Worm (Caenorhabditis elegans) whole organism, young adult: ENCODE measurements around the gene asd-1.

Source experiments
- C06A6.2 ChIP-seq: fragments of 200-800 bp; sonication (Bioruptor generic); conservative IDR thresholded peaks from 2 replicates; pipeline ENCODE4 v1.3.6; 2022; ENCODE audit warnings: missing genetic modification characterization, missing compliant biosample characterization
- C17E4.6 ChIP-seq: fragments of 200-800 bp; sonication (Bioruptor generic); IDR thresholded peaks from 2 replicates; pipeline ENCODE4 v1.3.6; 2022; ENCODE audit warnings: missing genetic modification reagents, missing genetic modification characterization, missing compliant biosample characterization
- F10E7.11 ChIP-seq: sonication (generic microtip); optimal IDR thresholded peaks from 2 replicates; lab custom pipeline; 2017; ENCODE audit warnings: mild to moderate bottlenecking, missing genetic modification characterization, moderate library complexity, missing compliant biosample characterization
- F33H1.4 ChIP-seq: fragments of 200-800 bp; sonication (Bioruptor generic); IDR thresholded peaks from 2 replicates; pipeline ENCODE4 v1.3.6; 2022; ENCODE audit warnings: missing genetic modification reagents, missing genetic modification characterization, missing compliant biosample characterization
- F37B4.10 ChIP-seq: fragments of 200-800 bp; sonication (Bioruptor generic); IDR thresholded peaks from 2 replicates; pipeline ENCODE4 v1.3.6; 2022; ENCODE audit warnings: missing genetic modification characterization, missing compliant biosample characterization
- F39B2.1 ChIP-seq: fragments of 200-800 bp; sonication (Bioruptor generic); IDR thresholded peaks from 2 replicates; pipeline ENCODE4 v1.3.6; 2022; ENCODE audit warnings: missing genetic modification reagents, missing genetic modification characterization, missing compliant biosample characterization
- F49E8.2 ChIP-seq: sonication (generic microtip); optimal IDR thresholded peaks from 3 replicates; lab custom pipeline; 2017; ENCODE audit warnings: missing genetic modification characterization, mild to moderate bottlenecking, missing compliant biosample characterization, antibody characterized with exemption, moderate library complexity; ENCODE audit not compliant: insufficient read depth
- Y53G8AR.9 ChIP-seq: fragments of 200-800 bp; sonication (Bioruptor generic); conservative IDR thresholded peaks from 2 replicates; pipeline ENCODE4 v1.3.6; 2022; ENCODE audit warnings: missing genetic modification reagents, missing genetic modification characterization, missing compliant biosample characterization
- Y56A3A.18 ChIP-seq: fragments of 200-800 bp; sonication (Bioruptor generic); IDR thresholded peaks from 2 replicates; pipeline ENCODE4 v1.3.6; 2022; ENCODE audit warnings: missing genetic modification reagents, missing genetic modification characterization, missing compliant biosample characterization
- Y79H2A.3 ChIP-seq: fragments of 200-800 bp; sonication (Bioruptor generic); conservative IDR thresholded peaks from 2 replicates; pipeline ENCODE4 v1.3.6; 2022; ENCODE audit warnings: missing genetic modification reagents, missing genetic modification characterization, missing compliant biosample characterization
- ZK185.1 ChIP-seq: sonication (generic microtip); optimal IDR thresholded peaks from 2 replicates; lab custom pipeline; 2016; ENCODE audit warnings: mild to moderate bottlenecking, missing genetic modification characterization, missing compliant biosample characterization; ENCODE audit not compliant: poor library complexity, severe bottlenecking
- ama-1 ChIP-seq, 3 experiments: fragments of 150-350 bp in 1 of 3; sonication (generic microtip) in 2 of 3; optimal IDR thresholded peaks; 2 replicates each; lab custom pipeline; 2014 to 2018; ENCODE audit warnings: missing biosample characterization in 2 of 3, missing genetic modification characterization in 2 of 3, missing genetic modification reagents in 2 of 3
- aptf-3 ChIP-seq: fragments of 200-800 bp; sonication (Bioruptor generic); IDR thresholded peaks from 2 replicates; pipeline ENCODE4 v1.3.6; 2022; ENCODE audit warnings: missing genetic modification characterization, missing compliant biosample characterization
- athp-1 ChIP-seq: sonication (generic microtip); optimal IDR thresholded peaks from 2 replicates; lab custom pipeline; 2017; ENCODE audit warnings: mild to moderate bottlenecking, missing genetic modification characterization, missing compliant biosample characterization
- attf-3 ChIP-seq: fragments of 200-800 bp; sonication (Bioruptor generic); conservative IDR thresholded peaks from 2 replicates; pipeline ENCODE4 v1.3.6; 2022; ENCODE audit warnings: missing genetic modification reagents, missing genetic modification characterization, missing compliant biosample characterization
- cebp-2 ChIP-seq: fragments of 200-800 bp; sonication (Bioruptor generic); IDR thresholded peaks from 2 replicates; pipeline ENCODE4 v1.3.6; 2022; ENCODE audit warnings: missing genetic modification characterization, missing compliant biosample characterization
- ceh-79 ChIP-seq: sonication (generic microtip); optimal IDR thresholded peaks from 2 replicates; lab custom pipeline; 2017; ENCODE audit warnings: mild to moderate bottlenecking, missing genetic modification characterization, missing compliant biosample characterization
- die-1 ChIP-seq: sonication (generic microtip); optimal IDR thresholded peaks from 2 replicates; lab custom pipeline; 2016; ENCODE audit warnings: missing genotype, mild to moderate bottlenecking, missing genetic modification characterization, missing compliant biosample characterization
- dox-1 ChIP-seq: fragments of 200-800 bp; sonication (Bioruptor generic); IDR thresholded peaks from 2 replicates; pipeline ENCODE4 v1.3.6; 2022; ENCODE audit warnings: missing genetic modification reagents, missing genetic modification characterization, missing compliant biosample characterization
- egl-18 ChIP-seq: fragments of 200-800 bp; sonication (Bioruptor generic); IDR thresholded peaks from 2 replicates; pipeline ENCODE4 v1.3.6; 2022; ENCODE audit warnings: missing genetic modification reagents, missing genetic modification characterization, missing compliant biosample characterization
- egl-44 ChIP-seq: fragments of 200-800 bp; sonication (Bioruptor generic); IDR thresholded peaks from 2 replicates; pipeline ENCODE4 v1.3.6; 2022; ENCODE audit warnings: missing genetic modification reagents, missing genetic modification characterization, missing compliant biosample characterization
- ekl-4 ChIP-seq: fragments of 200-800 bp; sonication (Bioruptor generic); IDR thresholded peaks from 2 replicates; pipeline ENCODE4 v1.3.6; 2022; ENCODE audit warnings: missing genetic modification reagents, missing genetic modification characterization, missing compliant biosample characterization
- fkh-3 ChIP-seq: sonication (generic microtip); optimal IDR thresholded peaks from 2 replicates; lab custom pipeline; 2016; ENCODE audit warnings: mild to moderate bottlenecking, missing genetic modification characterization, missing compliant biosample characterization
- him-1 ChIP-seq: sonication (generic microtip); optimal IDR thresholded peaks from 2 replicates; lab custom pipeline; 2016; ENCODE audit warnings: missing genotype, missing genetic modification reagents, missing genetic modification characterization, missing compliant biosample characterization
- hmg-1.2 ChIP-seq: fragments of 200-800 bp; sonication (Bioruptor generic); IDR thresholded peaks from 2 replicates; pipeline ENCODE4 v1.3.6; 2022; ENCODE audit warnings: missing genetic modification reagents, missing genetic modification characterization, missing compliant biosample characterization
- hsf-1 ChIP-seq: fragments of 200-800 bp; sonication (Bioruptor generic); IDR thresholded peaks from 2 replicates; pipeline ENCODE4 v1.3.6; 2022; ENCODE audit warnings: missing genetic modification reagents, missing genetic modification characterization, missing compliant biosample characterization
- lag-1 ChIP-seq: fragments of 200-800 bp; sonication (Bioruptor generic); IDR thresholded peaks from 2 replicates; pipeline ENCODE4 v1.3.6; 2022; ENCODE audit warnings: missing genetic modification reagents, missing genetic modification characterization, missing compliant biosample characterization
- lsl-1 ChIP-seq: fragments of 200-800 bp; sonication (Bioruptor generic); optimal IDR thresholded peaks from 2 replicates; lab custom pipeline; 2018; ENCODE audit warnings: mild to moderate bottlenecking, missing genetic modification characterization, moderate library complexity, missing compliant biosample characterization
- madf-3 ChIP-seq: fragments of 200-800 bp; sonication (Bioruptor generic); IDR thresholded peaks from 2 replicates; pipeline ENCODE4 v1.3.6; 2022; ENCODE audit warnings: missing genetic modification reagents, missing genetic modification characterization, missing compliant biosample characterization
- nhr-179 ChIP-seq: sonication (generic microtip); optimal IDR thresholded peaks from 2 replicates; lab custom pipeline; 2016; ENCODE audit warnings: mild to moderate bottlenecking, missing genetic modification characterization, missing compliant biosample characterization
- nhr-90 ChIP-seq: sonication (generic microtip); optimal IDR thresholded peaks from 2 replicates; lab custom pipeline; 2016; ENCODE audit warnings: missing genotype, mild to moderate bottlenecking, missing genetic modification characterization, missing compliant biosample characterization
- repo-1 ChIP-seq: sonication (generic microtip); optimal IDR thresholded peaks from 2 replicates; lab custom pipeline; 2017; ENCODE audit warnings: mild to moderate bottlenecking, missing genetic modification characterization, missing compliant biosample characterization
- snpc-1.1 ChIP-seq: sonication (generic microtip); optimal IDR thresholded peaks from 2 replicates; lab custom pipeline; 2017; ENCODE audit warnings: missing genetic modification characterization, mild to moderate bottlenecking, missing compliant biosample characterization, antibody characterized with exemption, moderate library complexity, missing genotype, missing genetic modification reagents; ENCODE audit not compliant: insufficient read depth
- snpc-1.3 ChIP-seq: sonication (generic microtip); optimal IDR thresholded peaks from 2 replicates; lab custom pipeline; 2017; ENCODE audit warnings: missing genetic modification characterization, mild to moderate bottlenecking, missing compliant biosample characterization, antibody characterized with exemption, moderate library complexity, missing genotype, missing genetic modification reagents; ENCODE audit not compliant: insufficient read depth
- tlf-1 ChIP-seq: fragments of 200-800 bp; sonication (Bioruptor generic); optimal IDR thresholded peaks from 2 replicates; lab custom pipeline; 2018; ENCODE audit warnings: mild to moderate bottlenecking, missing genetic modification characterization, missing compliant biosample characterization
- unc-130 ChIP-seq: sonication (generic microtip); optimal IDR thresholded peaks from 2 replicates; lab custom pipeline; 2016; ENCODE audit warnings: missing genetic modification reagents, missing genetic modification characterization, missing compliant biosample characterization
- xnd-1 ChIP-seq: sonication (generic microtip); optimal IDR thresholded peaks from 2 replicates; lab custom pipeline; 2016; ENCODE audit warnings: missing genotype, missing genetic modification reagents, missing genetic modification characterization, missing compliant biosample characterization
- zim-3 ChIP-seq: sonication (generic microtip); optimal IDR thresholded peaks from 2 replicates; lab custom pipeline; 2017; ENCODE audit warnings: mild to moderate bottlenecking, missing genetic modification characterization, moderate library complexity, missing compliant biosample characterization
- ztf-25 ChIP-seq: fragments of 200-800 bp; sonication (Bioruptor generic); IDR thresholded peaks from 2 replicates; pipeline ENCODE4 v1.3.6; 2022; ENCODE audit warnings: missing genetic modification reagents, missing genetic modification characterization, missing compliant biosample characterization
- ztf-28 ChIP-seq: fragments of 200-800 bp; sonication (Bioruptor generic); IDR thresholded peaks from 2 replicates; pipeline ENCODE4 v1.3.6; 2022; ENCODE audit warnings: missing genetic modification reagents, missing genetic modification characterization, missing compliant biosample characterization
- ztf-3 ChIP-seq: fragments of 200-800 bp; sonication (Bioruptor generic); optimal IDR thresholded peaks from 2 replicates; lab custom pipeline; 2018; ENCODE audit warnings: mild to moderate bottlenecking, missing genetic modification characterization, missing compliant biosample characterization

Gene asd-1

DNA sequence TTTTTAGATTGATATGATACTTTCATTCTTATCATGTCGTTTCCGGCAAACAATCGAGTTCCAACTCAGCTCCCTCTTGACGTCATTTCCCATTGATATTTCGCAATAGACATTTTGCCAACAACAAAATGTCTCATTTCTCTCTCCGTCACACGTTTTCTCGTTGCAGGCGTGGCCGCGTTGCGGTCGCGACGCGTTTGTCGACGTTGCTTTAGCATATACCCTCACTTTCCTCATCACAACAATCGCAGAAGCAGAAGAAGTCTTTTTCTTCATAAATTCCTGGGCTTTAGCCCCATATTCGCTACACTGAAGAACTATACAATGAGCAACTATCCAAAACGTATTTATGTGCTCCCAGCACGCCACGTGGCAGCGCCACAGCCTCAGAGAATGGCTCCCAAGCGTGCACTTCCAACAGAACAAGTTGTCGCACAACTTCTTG is 3.4 kb upstream of the asd-1 start, which contains the start of gene xbp-1 (continued):
- TF ChIP-seq F49E8.2 (tag; lab: Kevin White, UChicago) (no peak), nhr-90 (tag; lab: Kevin White, UChicago) (peak; percentile 79), ztf-25 (GFP tag; lab: Robert Waterston, UW) (no peak), egl-44 (peak; percentile 70; the same call in 1 of the 2 replicates), lag-1 (GFP tag; lab: Robert Waterston, UW) (no peak), ceh-79 (tag; lab: Kevin White, UChicago) (no peak), C17E4.6 (GFP tag; lab: Robert Waterston, UW) (no peak), unc-130 (GFP tag; lab: Kevin White, UChicago) (no peak), lsl-1 (GFP tag; lab: Kevin White, UChicago) (peak; percentile 23), F37B4.10 (0 out of 2 replicates have a peak, but pooled peaks have one; percentile 52), Y79H2A.3 (no peak), dox-1 (peak; percentile 92), repo-1 (no peak)

DNA sequence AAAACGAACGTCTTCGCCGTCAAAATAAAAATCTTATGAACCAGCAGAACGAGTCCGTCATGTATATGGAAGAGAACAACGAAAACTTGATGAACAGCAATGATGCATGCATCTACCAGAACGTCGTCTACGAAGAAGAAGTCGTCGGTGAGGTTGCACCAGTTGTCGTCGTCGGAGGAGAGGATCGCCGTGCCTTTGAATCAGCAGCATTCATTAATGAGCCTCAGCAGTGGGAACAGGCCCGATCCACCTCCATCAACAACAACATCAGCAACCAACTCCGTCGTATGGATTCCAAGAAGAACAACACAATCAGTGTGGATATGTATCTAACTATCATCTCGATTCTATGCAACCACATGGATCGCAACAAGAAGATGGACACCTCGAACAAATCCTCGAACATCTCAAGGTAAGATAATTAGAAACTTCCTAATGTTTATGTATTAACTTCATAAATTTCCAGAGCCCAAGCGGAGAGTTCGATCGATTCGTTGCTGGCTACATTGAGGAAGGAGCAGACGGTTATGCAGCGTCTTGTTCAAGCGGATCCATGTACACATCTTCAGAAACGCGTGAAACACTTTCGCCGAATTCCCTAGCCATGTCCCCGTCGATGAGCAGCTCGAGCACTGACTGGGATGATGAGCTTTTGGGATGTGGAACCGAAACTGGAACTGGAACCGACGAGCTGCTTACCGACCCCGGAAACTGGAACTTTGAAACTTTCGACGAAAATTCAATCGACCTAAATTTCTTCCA is 2.6 kb upstream of the asd-1 start:
- TF ChIP-seq tlf-1 (GFP tag; lab: Kevin White, UChicago) (peak; percentile 13), cebp-2 (0 out of 2 replicates have a peak, but pooled peaks have one; percentile 57), ama-1 (optimal IDR thresholded peaks at IDR 0.05; lab: Kevin White, UChicago) (no peak), ama-1 (GFP tag; optimal IDR thresholded peaks at IDR 0.05; lab: Kevin White, UChicago) (peak in 1 of 2 experiments; percentile 66), hmg-1.2 (GFP tag; lab: Robert Waterston, UW) (0 out of 2 replicates have a peak, but pooled peaks have one; percentile 11), ztf-28 (no peak)

DNA sequence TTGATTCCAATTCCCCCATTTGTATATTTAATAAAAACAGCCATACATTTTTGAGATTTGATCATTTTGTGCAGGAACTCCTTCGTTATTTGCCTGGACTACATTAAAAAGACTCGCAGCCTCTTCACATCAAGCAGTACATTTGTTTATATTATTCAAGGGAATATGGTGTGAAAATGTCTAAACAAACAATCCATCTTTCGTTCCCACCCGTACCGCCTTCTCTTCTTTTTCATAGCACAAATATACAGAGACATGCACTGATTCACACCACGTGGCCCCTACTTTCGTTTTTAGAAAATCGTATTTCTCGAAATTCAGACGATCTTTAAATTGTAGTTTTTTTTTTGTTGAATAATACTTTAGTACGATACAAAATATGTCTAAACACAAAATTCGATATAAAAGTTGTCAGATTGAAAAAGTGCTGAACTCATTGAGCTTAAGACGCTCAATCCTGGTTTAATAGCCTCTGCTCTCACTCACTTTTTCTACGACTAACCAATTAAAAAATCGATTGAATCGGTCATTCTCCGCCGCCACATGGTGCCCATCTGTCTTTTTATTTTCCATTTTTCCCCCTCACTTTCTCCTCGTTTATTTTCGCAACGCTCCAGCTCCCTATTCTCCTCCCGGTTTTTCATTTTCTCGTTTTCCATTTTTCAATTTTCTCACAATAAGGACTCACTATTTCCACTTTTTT is 1.6 kb upstream of the asd-1 start:
- TF ChIP-seq nhr-90 (tag; lab: Kevin White, UChicago), result peak; percentile 59
- TF ChIP-seq ztf-3 (GFP tag; lab: Kevin White, UChicago), result no peak
- peak; percentile 56; the same call in 1 of the 2 replicates for TF ChIP-seq madf-3 (GFP tag; lab: Robert Waterston, UW)
- no peak for TF ChIP-seq unc-130 (GFP tag; lab: Kevin White, UChicago)
- TF ChIP-seq die-1 (tag; lab: Kevin White, UChicago), result no peak
- TF ChIP-seq ztf-28, result no peak
- TF ChIP-seq dox-1, result peak; percentile 46
- TF ChIP-seq nhr-179 (tag; lab: Kevin White, UChicago), result no peak
- TF ChIP-seq F10E7.11 (tag; lab: Kevin White, UChicago), result peak; percentile 63
- TF ChIP-seq C06A6.2 (GFP tag; lab: Robert Waterston, UW), result peak; percentile 58; the same call in 1 of the 2 replicates
- TF ChIP-seq fkh-3 (tag; lab: Kevin White, UChicago), result peak; percentile 80
- peak; percentile 83 for TF ChIP-seq ekl-4 (GFP tag; lab: Robert Waterston, UW)
- TF ChIP-seq hsf-1, result peak; percentile 30; the same call in 1 of the 2 replicates
- peak; percentile 74 for TF ChIP-seq zim-3 (tag; lab: Kevin White, UChicago)
- TF ChIP-seq egl-44, result no peak
- TF ChIP-seq ZK185.1, result peak; percentile 72
- peak; percentile 87 for TF ChIP-seq Y56A3A.18
- TF ChIP-seq xnd-1 (tag; lab: Kevin White, UChicago), result no peak
- TF ChIP-seq aptf-3, result no peak
- no peak for TF ChIP-seq snpc-1.1 (tag; lab: Kevin White, UChicago)
- peak; percentile 41 for TF ChIP-seq snpc-1.3 (tag; lab: Kevin White, UChicago)
- TF ChIP-seq attf-3 (GFP tag; lab: Robert Waterston, UW), result no peak
- TF ChIP-seq athp-1 (tag; lab: Kevin White, UChicago), result peak; percentile 68
- peak; percentile 94 for TF ChIP-seq Y53G8AR.9 (GFP tag; lab: Robert Waterston, UW)
- peak; percentile 36; the same call in 1 of the 2 replicates for TF ChIP-seq hmg-1.2 (GFP tag; lab: Robert Waterston, UW)
- TF ChIP-seq him-1 (tag; lab: Kevin White, UChicago), result no peak
- no peak for TF ChIP-seq egl-18 (GFP tag; lab: Robert Waterston, UW)
- TF ChIP-seq F39B2.1 (GFP tag; lab: Robert Waterston, UW), result no peak
- TF ChIP-seq F33H1.4, result 0 out of 2 replicates have a peak, but pooled peaks have one; percentile 11
